ENCODE assay signal across 1 worm cellular context in the genomic region with DNA sequence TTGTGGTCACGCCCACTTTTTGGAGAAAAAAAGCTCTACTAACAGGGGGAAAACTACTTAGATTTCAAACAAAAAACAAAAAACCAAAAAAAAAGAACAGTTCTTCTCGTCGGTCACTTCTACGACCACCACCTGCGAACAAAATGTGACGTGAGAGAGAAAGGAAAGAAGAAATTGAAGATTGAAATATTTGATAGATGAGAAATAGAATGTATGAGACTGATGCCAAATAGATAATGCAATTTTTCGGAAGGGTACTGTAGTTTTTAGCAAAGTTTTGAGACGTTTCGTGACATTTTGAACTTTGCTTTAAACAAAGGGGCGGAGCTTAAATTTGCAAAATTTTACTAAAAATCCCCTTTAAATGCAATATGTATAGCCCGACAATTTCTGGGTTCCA.
TF ChIP-seq lines count a peak whose summit lies in the region.

No protein-coding gene starts in this region.

TF ChIP-seq in whole organism, L4 larva, 104 proteins besides CTCF, POLR2A, EP300 and RAD21 (continued from another document):
- TF ChIP-seq hlh-30 (tag; optimal IDR thresholded peaks at IDR 0.05; lab: Kevin White, UChicago; ENCODE audit: insufficient read depth) (peak; percentile 29), ztf-11 (tag; optimal IDR thresholded peaks at IDR 0.05; lab: Kevin White, UChicago) (no peak), nhr-41 (GFP tag; IDR thresholded peaks at IDR 0.05; lab: Robert Waterston, UW) (no peak), gei-8 (GFP tag; optimal IDR thresholded peaks at IDR 0.05; lab: Kevin White, UChicago) (no peak), lin-39 (tag; optimal IDR thresholded peaks at IDR 0.05; lab: Kevin White, UChicago) (no peak), rbr-2 (tag; optimal IDR thresholded peaks at IDR 0.05; lab: Kevin White, UChicago) (no peak), duxl-1 (tag; optimal IDR thresholded peaks at IDR 0.05; lab: Kevin White, UChicago; ENCODE audit: poor library complexity) (no peak), Y5F2A.4 (GFP tag; optimal IDR thresholded peaks at IDR 0.05; lab: Kevin White, UChicago) (no peak), snpc-4 (tag; optimal IDR thresholded peaks at IDR 0.05; lab: Kevin White, UChicago) (no peak), dmd-6 (GFP tag; IDR thresholded peaks at IDR 0.05; lab: Robert Waterston, UW) (peak; percentile 22; the same call in 1 of the 2 replicates), F26F4.8 (GFP tag; conservative IDR thresholded peaks at IDR 0.05; lab: Robert Waterston, UW) (no peak), lin-15B (tag; optimal IDR thresholded peaks at IDR 0.05; lab: Kevin White, UChicago) (no peak), dmd-8 (GFP tag; IDR thresholded peaks at IDR 0.05; lab: Robert Waterston, UW) (no peak), mxl-3 (GFP tag; optimal IDR thresholded peaks at IDR 0.05; lab: Kevin White, UChicago) (no peak), hif-1 (tag; optimal IDR thresholded peaks at IDR 0.05; lab: Kevin White, UChicago) (no peak), lsy-2 (tag; optimal IDR thresholded peaks at IDR 0.05; lab: Kevin White, UChicago) (peak in 1 of 2 experiments; percentile 73), ceh-62 (tag; optimal IDR thresholded peaks at IDR 0.05; lab: Kevin White, UChicago) (no peak)
TF ChIP-seq in whole organism, L4 larva: peak in this region for 9.
